Worm (Caenorhabditis elegans) whole organism, young adult: Measurements from ENCODE around the gene lido-17.

Experiments used
- B0019.2 ChIP-seq: fragments of 200-800 bp; sonication (Bioruptor generic); conservative IDR thresholded peaks from 2 replicates; pipeline ENCODE4 v1.3.6; 2022; ENCODE audit warnings: missing genetic modification reagents, missing genetic modification characterization, missing compliant biosample characterization
- B0035.1 ChIP-seq: sonication (generic microtip); optimal IDR thresholded peaks from 2 replicates; lab custom pipeline; 2016; ENCODE audit warnings: missing genetic modification characterization, mild to moderate bottlenecking, missing compliant biosample characterization, missing genotype, missing genetic modification reagents
- B0336.3 ChIP-seq: fragments of 200-800 bp; sonication (Bioruptor generic); IDR thresholded peaks from 2 replicates; pipeline ENCODE4 v1.3.6; 2022; ENCODE audit warnings: missing genetic modification characterization, missing compliant biosample characterization
- F23B12.7 ChIP-seq: sonication (generic microtip); optimal IDR thresholded peaks from 2 replicates; lab custom pipeline; 2017; ENCODE audit warnings: missing genetic modification characterization, mild to moderate bottlenecking, missing compliant biosample characterization, antibody characterized with exemption, moderate library complexity; ENCODE audit not compliant: insufficient read depth
- F39B2.1 ChIP-seq: fragments of 200-800 bp; sonication (Bioruptor generic); IDR thresholded peaks from 2 replicates; pipeline ENCODE4 v1.3.6; 2022; ENCODE audit warnings: missing genetic modification reagents, missing genetic modification characterization, missing compliant biosample characterization
- F52B5.7 ChIP-seq: sonication (generic microtip); optimal IDR thresholded peaks from 2 replicates; lab custom pipeline; 2016; ENCODE audit warnings: mild to moderate bottlenecking, missing genetic modification characterization, missing compliant biosample characterization
- Y56A3A.18 ChIP-seq: fragments of 200-800 bp; sonication (Bioruptor generic); IDR thresholded peaks from 2 replicates; pipeline ENCODE4 v1.3.6; 2022; ENCODE audit warnings: missing genetic modification reagents, missing genetic modification characterization, missing compliant biosample characterization
- Y67H2A.10 ChIP-seq: fragments of 200-800 bp; sonication (Bioruptor generic); conservative IDR thresholded peaks from 2 replicates; pipeline ENCODE4 v1.3.6; 2022; ENCODE audit warnings: missing genetic modification reagents, missing genetic modification characterization, missing compliant biosample characterization
- Y95B8A.8 ChIP-seq: fragments of 200-800 bp; sonication (Bioruptor generic); IDR thresholded peaks from 2 replicates; pipeline ENCODE4 v1.3.6; 2022; ENCODE audit warnings: missing genetic modification reagents, missing genetic modification characterization, missing compliant biosample characterization
- aptf-3 ChIP-seq: fragments of 200-800 bp; sonication (Bioruptor generic); IDR thresholded peaks from 2 replicates; pipeline ENCODE4 v1.3.6; 2022; ENCODE audit warnings: missing genetic modification characterization, missing compliant biosample characterization
- attf-3 ChIP-seq: fragments of 200-800 bp; sonication (Bioruptor generic); conservative IDR thresholded peaks from 2 replicates; pipeline ENCODE4 v1.3.6; 2022; ENCODE audit warnings: missing genetic modification reagents, missing genetic modification characterization, missing compliant biosample characterization
- ceh-79 ChIP-seq: sonication (generic microtip); optimal IDR thresholded peaks from 2 replicates; lab custom pipeline; 2017; ENCODE audit warnings: mild to moderate bottlenecking, missing genetic modification characterization, missing compliant biosample characterization
- die-1 ChIP-seq: sonication (generic microtip); optimal IDR thresholded peaks from 2 replicates; lab custom pipeline; 2016; ENCODE audit warnings: missing genotype, mild to moderate bottlenecking, missing genetic modification characterization, missing compliant biosample characterization
- dox-1 ChIP-seq: fragments of 200-800 bp; sonication (Bioruptor generic); IDR thresholded peaks from 2 replicates; pipeline ENCODE4 v1.3.6; 2022; ENCODE audit warnings: missing genetic modification reagents, missing genetic modification characterization, missing compliant biosample characterization
- dpl-1 ChIP-seq: fragments of 150-350 bp; optimal IDR thresholded peaks from 2 replicates; lab custom pipeline; 2014; ENCODE audit warnings: missing biosample characterization, missing genetic modification reagents, missing genetic modification characterization
- efl-1 ChIP-seq: fragments of 150-350 bp; optimal IDR thresholded peaks from 2 replicates; lab custom pipeline; 2014; ENCODE audit warnings: missing biosample characterization, missing genetic modification reagents, missing genetic modification characterization
- ets-4 ChIP-seq: fragments of 200-800 bp; sonication (Bioruptor generic); optimal IDR thresholded peaks from 2 replicates; lab custom pipeline; 2018; ENCODE audit warnings: mild to moderate bottlenecking, missing genetic modification characterization, missing compliant biosample characterization
- gei-17 ChIP-seq: fragments of 200-800 bp; sonication (Bioruptor generic); optimal IDR thresholded peaks from 2 replicates; lab custom pipeline; 2018; ENCODE audit warnings: mild to moderate bottlenecking, missing genetic modification characterization, missing compliant biosample characterization
- him-1 ChIP-seq: sonication (generic microtip); optimal IDR thresholded peaks from 2 replicates; lab custom pipeline; 2016; ENCODE audit warnings: missing genotype, missing genetic modification reagents, missing genetic modification characterization, missing compliant biosample characterization
- hlh-26 ChIP-seq: fragments of 200-800 bp; sonication (Bioruptor generic); conservative IDR thresholded peaks from 2 replicates; pipeline ENCODE4 v1.3.6; 2022; ENCODE audit warnings: missing genetic modification reagents, missing genetic modification characterization, missing compliant biosample characterization
- let-526 ChIP-seq: fragments of 200-800 bp; sonication (Bioruptor generic); IDR thresholded peaks from 2 replicates; pipeline ENCODE4 v1.3.6; 2022; ENCODE audit warnings: missing genetic modification reagents, missing genetic modification characterization, missing compliant biosample characterization
- lin-26 ChIP-seq: fragments of 200-800 bp; sonication (Bioruptor generic); IDR thresholded peaks from 2 replicates; pipeline ENCODE4 v1.3.6; 2022; ENCODE audit warnings: missing genetic modification reagents, missing genetic modification characterization, missing compliant biosample characterization
- lin-35 ChIP-seq, 3 experiments: fragments of 150-350 bp in 2 of 3; sonication (generic microtip) in 1 of 3; optimal IDR thresholded peaks; 2 replicates each; lab custom pipeline; 2014 to 2018; ENCODE audit warnings: missing biosample characterization in 3 of 3, missing genetic modification characterization in 3 of 3, missing genetic modification reagents in 3 of 3
- madf-3 ChIP-seq: fragments of 200-800 bp; sonication (Bioruptor generic); IDR thresholded peaks from 2 replicates; pipeline ENCODE4 v1.3.6; 2022; ENCODE audit warnings: missing genetic modification reagents, missing genetic modification characterization, missing compliant biosample characterization
- madf-8 ChIP-seq: fragments of 200-800 bp; sonication (Bioruptor generic); conservative IDR thresholded peaks from 2 replicates; pipeline ENCODE4 v1.3.6; 2022; ENCODE audit warnings: missing genetic modification reagents, missing genetic modification characterization, missing compliant biosample characterization
- nhr-179 ChIP-seq: sonication (generic microtip); optimal IDR thresholded peaks from 2 replicates; lab custom pipeline; 2016; ENCODE audit warnings: mild to moderate bottlenecking, missing genetic modification characterization, missing compliant biosample characterization
- nhr-27 ChIP-seq: fragments of 200-800 bp; sonication (Bioruptor generic); optimal IDR thresholded peaks from 2 replicates; lab custom pipeline; 2018; ENCODE audit warnings: mild to moderate bottlenecking, missing genetic modification characterization, moderate library complexity, missing compliant biosample characterization
- nhr-80 ChIP-seq: sonication (generic microtip); optimal IDR thresholded peaks from 2 replicates; lab custom pipeline; 2016; ENCODE audit warnings: missing genetic modification characterization, missing compliant biosample characterization
- rec-8 ChIP-seq, 2 experiments: sonication (generic microtip); optimal IDR thresholded peaks; 2 replicates each; lab custom pipeline; 2016; ENCODE audit warnings: mild to moderate bottlenecking in 2 of 2, missing genetic modification characterization in 2 of 2, missing genetic modification reagents in 2 of 2, missing genotype in 2 of 2, missing biosample characterization in 1 of 2, missing compliant biosample characterization in 1 of 2, moderate library complexity in 1 of 2
- repo-1 ChIP-seq: sonication (generic microtip); optimal IDR thresholded peaks from 2 replicates; lab custom pipeline; 2017; ENCODE audit warnings: mild to moderate bottlenecking, missing genetic modification characterization, missing compliant biosample characterization
- sdz-38 ChIP-seq: sonication (generic microtip); optimal IDR thresholded peaks from 2 replicates; lab custom pipeline; 2016; ENCODE audit warnings: missing genotype, missing genetic modification characterization, missing compliant biosample characterization
- snpc-1.1 ChIP-seq: sonication (generic microtip); optimal IDR thresholded peaks from 2 replicates; lab custom pipeline; 2017; ENCODE audit warnings: missing genetic modification characterization, mild to moderate bottlenecking, missing compliant biosample characterization, antibody characterized with exemption, moderate library complexity, missing genotype, missing genetic modification reagents; ENCODE audit not compliant: insufficient read depth
- snpc-1.3 ChIP-seq: sonication (generic microtip); optimal IDR thresholded peaks from 2 replicates; lab custom pipeline; 2017; ENCODE audit warnings: missing genetic modification characterization, mild to moderate bottlenecking, missing compliant biosample characterization, antibody characterized with exemption, moderate library complexity, missing genotype, missing genetic modification reagents; ENCODE audit not compliant: insufficient read depth
- sptf-2 ChIP-seq: fragments of 200-800 bp; sonication (Bioruptor generic); optimal IDR thresholded peaks from 2 replicates; lab custom pipeline; 2018; ENCODE audit warnings: mild to moderate bottlenecking, missing genetic modification characterization, missing compliant biosample characterization
- tlf-1 ChIP-seq: fragments of 200-800 bp; sonication (Bioruptor generic); optimal IDR thresholded peaks from 2 replicates; lab custom pipeline; 2018; ENCODE audit warnings: mild to moderate bottlenecking, missing genetic modification characterization, missing compliant biosample characterization
- unc-130 ChIP-seq: sonication (generic microtip); optimal IDR thresholded peaks from 2 replicates; lab custom pipeline; 2016; ENCODE audit warnings: missing genetic modification reagents, missing genetic modification characterization, missing compliant biosample characterization
- unc-62 ChIP-seq: fragments of 150-350 bp; optimal IDR thresholded peaks from 2 replicates; lab custom pipeline; 2014; ENCODE audit warnings: missing biosample characterization, missing genetic modification reagents, missing genetic modification characterization
- ztf-3 ChIP-seq: fragments of 200-800 bp; sonication (Bioruptor generic); optimal IDR thresholded peaks from 2 replicates; lab custom pipeline; 2018; ENCODE audit warnings: mild to moderate bottlenecking, missing genetic modification characterization, missing compliant biosample characterization

lido-17 gene

DNA sequence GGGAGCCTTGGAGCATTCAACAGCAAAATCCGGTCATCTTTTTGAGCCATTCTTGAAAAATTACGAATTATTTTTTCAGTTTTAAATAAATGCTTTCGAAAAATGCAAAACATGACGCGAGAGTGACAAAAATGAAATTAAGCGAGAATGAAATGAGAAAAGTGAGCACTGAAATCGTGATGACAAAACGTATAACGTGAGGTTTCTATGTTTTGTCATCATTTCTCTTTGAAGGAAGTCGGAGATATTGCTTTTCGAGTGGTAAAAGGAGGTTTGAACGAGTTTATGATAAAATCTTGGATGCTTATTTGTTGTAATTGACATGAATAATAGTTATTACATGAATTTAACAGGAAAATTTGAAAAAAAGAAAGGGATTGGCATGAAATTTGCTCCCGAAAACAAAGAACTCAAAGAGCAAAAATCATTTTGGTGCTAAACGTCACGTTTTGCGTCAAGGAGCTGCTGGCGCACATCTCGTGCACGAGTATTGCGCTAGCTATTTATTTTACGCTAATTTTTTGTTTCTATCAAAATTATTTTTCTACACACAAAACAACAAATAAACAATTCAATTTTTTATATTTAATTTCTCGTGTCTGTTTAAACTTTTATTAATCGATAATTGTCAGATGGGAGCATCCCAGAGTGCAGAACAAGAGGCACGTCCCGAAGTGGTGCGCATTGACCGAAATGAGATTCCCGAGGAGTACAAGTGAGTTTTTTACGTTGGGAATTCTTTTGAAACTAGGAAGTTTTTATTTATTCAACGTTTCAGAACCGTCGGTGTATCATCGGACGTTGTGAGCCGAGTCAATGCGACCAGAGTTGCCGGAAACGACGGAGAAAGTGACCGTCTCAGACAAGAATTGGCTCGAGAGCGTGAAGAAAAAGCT lies 24.0 kb upstream of the lido-17 start, which contains the start of the genes gss-1 and chch-3 (continued):
- TF ChIP-seq F39B2.1 (GFP tag; lab: Robert Waterston, UW) (no peak), Y95B8A.8 (GFP tag; lab: Robert Waterston, UW) (no peak), B0035.1 (tag; lab: Kevin White, UChicago) (no peak), tlf-1 (GFP tag; lab: Kevin White, UChicago) (no peak), ets-4 (GFP tag; lab: Kevin White, UChicago) (no peak), attf-3 (GFP tag; lab: Robert Waterston, UW) (no peak), dox-1 (GFP tag; lab: Robert Waterston, UW) (peak; percentile 53), gei-17 (GFP tag; lab: Kevin White, UChicago) (no peak), sptf-2 (GFP tag; lab: Kevin White, UChicago) (no peak), unc-62 (GFP tag; lab: Kevin White, UChicago) (no peak), ceh-79 (tag; lab: Kevin White, UChicago) (no peak), B0019.2 (GFP tag; lab: Robert Waterston, UW) (no peak), lin-35 (GFP tag; optimal IDR thresholded peaks at IDR 0.05; lab: Kevin White, UChicago) (peak in 1 of 3 experiments; percentile 36), dpl-1 (GFP tag; lab: Kevin White, UChicago) (no peak), die-1 (tag; lab: Kevin White, UChicago) (no peak), sdz-38 (tag; lab: Kevin White, UChicago) (no peak), lin-26 (GFP tag; lab: Robert Waterston, UW) (no peak), nhr-80 (tag; lab: Kevin White, UChicago) (peak; percentile 74), snpc-1.3 (tag; lab: Kevin White, UChicago) (no peak), repo-1 (no peak), madf-3 (GFP tag; lab: Robert Waterston, UW) (no peak), nhr-179 (tag; lab: Kevin White, UChicago) (no peak), efl-1 (GFP tag; lab: Kevin White, UChicago) (peak; percentile 7), unc-130 (GFP tag; lab: Kevin White, UChicago) (no peak), hlh-26 (GFP tag; lab: Robert Waterston, UW) (no peak), aptf-3 (GFP tag; lab: Robert Waterston, UW) (no peak), ztf-3 (GFP tag; lab: Kevin White, UChicago) (no peak), snpc-1.1 (tag; lab: Kevin White, UChicago) (no peak), him-1 (tag; lab: Kevin White, UChicago) (no peak), madf-8 (GFP tag; lab: Robert Waterston, UW) (no peak), B0336.3 (GFP tag; lab: Robert Waterston, UW) (no peak), nhr-27 (tag; lab: Kevin White, UChicago) (no peak), F23B12.7 (no peak), F52B5.7 (tag; lab: Kevin White, UChicago) (no peak), let-526 (GFP tag; lab: Robert Waterston, UW) (no peak), Y67H2A.10 (no peak), Y56A3A.18 (GFP tag; lab: Robert Waterston, UW) (no peak), rec-8 (tag; optimal IDR thresholded peaks at IDR 0.05; lab: Kevin White, UChicago) (no peak)
- TF ChIP-seq, all 124 proteins: peak for 19
